Worm (Caenorhabditis elegans) whole organism, L4 larva: ENCODE data around the gene ZK84.1.

Experiments
- D1046.2 ChIP-seq: fragments of 200-800 bp; sonication (Bioruptor generic); IDR thresholded peaks from 2 replicates; pipeline ENCODE4 v1.3.6; 2022; ENCODE audit warnings: missing genetic modification characterization, missing compliant biosample characterization
- F26F4.8 ChIP-seq: fragments of 200-800 bp; sonication (Bioruptor generic); conservative IDR thresholded peaks from 2 replicates; pipeline ENCODE4 v1.3.6; 2022; ENCODE audit warnings: missing genetic modification characterization, missing compliant biosample characterization
- F37D6.2 ChIP-seq: sonication (generic microtip); optimal IDR thresholded peaks from 2 replicates; lab custom pipeline; 2016; ENCODE audit warnings: mild to moderate bottlenecking, missing genetic modification characterization, missing compliant biosample characterization
- F49E8.2 ChIP-seq: sonication (generic microtip); optimal IDR thresholded peaks from 2 replicates; lab custom pipeline; 2016; ENCODE audit warnings: missing compliant biosample characterization, mild to moderate bottlenecking, missing genetic modification characterization, borderline replicate concordance
- Y48G9A.11 ChIP-seq: fragments of 200-800 bp; sonication (Bioruptor generic); IDR thresholded peaks from 2 replicates; pipeline ENCODE4 v1.3.6; 2022; ENCODE audit warnings: missing genetic modification reagents, missing genetic modification characterization, missing compliant biosample characterization
- ZK337.2 ChIP-seq: fragments of 200-800 bp; sonication (Bioruptor generic); IDR thresholded peaks from 2 replicates; pipeline ENCODE4 v1.3.6; 2022; ENCODE audit warnings: missing genetic modification reagents, missing genetic modification characterization, missing compliant biosample characterization
- ZK546.5 ChIP-seq, 2 experiments: sonication (generic microtip); optimal IDR thresholded peaks; 2 replicates each; lab custom pipeline; 2017; ENCODE audit warnings: missing biosample characterization in 2 of 2, missing genetic modification characterization in 2 of 2
- arid-1 ChIP-seq: fragments of 200-800 bp; sonication (Bioruptor generic); conservative IDR thresholded peaks from 2 replicates; pipeline ENCODE4 v1.3.6; 2022; ENCODE audit warnings: missing genetic modification reagents, missing genetic modification characterization, missing compliant biosample characterization
- ceh-20 ChIP-seq: fragments of 200-800 bp; sonication (Bioruptor generic); IDR thresholded peaks from 2 replicates; pipeline ENCODE4 v1.3.6; 2022; ENCODE audit warnings: missing genetic modification reagents, missing genetic modification characterization, missing compliant biosample characterization
- ceh-62 ChIP-seq: sonication (generic microtip); optimal IDR thresholded peaks from 2 replicates; lab custom pipeline; 2017; ENCODE audit warnings: missing biosample characterization, missing genetic modification characterization
- ceh-82 ChIP-seq: sonication (generic microtip); optimal IDR thresholded peaks from 2 replicates; lab custom pipeline; 2017; ENCODE audit warnings: missing biosample characterization, missing genetic modification characterization
- daf-12 ChIP-seq: fragments of 150-350 bp; optimal IDR thresholded peaks from 2 replicates; lab custom pipeline; 2014; ENCODE audit warnings: missing biosample characterization, missing genetic modification reagents, missing genetic modification characterization
- daf-16 ChIP-seq, 3 experiments: sonication (generic microtip); optimal IDR thresholded peaks; 2 replicates each; lab custom pipeline; 2016 to 2017; ENCODE audit warnings: missing genetic modification characterization in 3 of 3, missing genetic modification reagents in 3 of 3, mild to moderate bottlenecking in 2 of 3, missing compliant biosample characterization in 2 of 3, missing biosample characterization in 1 of 3, moderate library complexity in 1 of 3
- dmd-6 ChIP-seq: fragments of 200-800 bp; sonication (Bioruptor generic); IDR thresholded peaks from 2 replicates; pipeline ENCODE4 v1.3.6; 2022; ENCODE audit warnings: missing genetic modification reagents, missing genetic modification characterization, missing compliant biosample characterization
- dmd-8 ChIP-seq: fragments of 200-800 bp; sonication (Bioruptor generic); IDR thresholded peaks from 2 replicates; pipeline ENCODE4 v1.3.6; 2022; ENCODE audit warnings: missing genetic modification characterization, missing compliant biosample characterization
- dmd-9 ChIP-seq: fragments of 200-800 bp; sonication (Bioruptor generic); IDR thresholded peaks from 2 replicates; pipeline ENCODE4 v1.3.6; 2022; ENCODE audit warnings: missing genetic modification reagents, missing genetic modification characterization, missing compliant biosample characterization
- dpl-1 ChIP-seq: fragments of 150-350 bp; optimal IDR thresholded peaks from 2 replicates; lab custom pipeline; 2014; ENCODE audit warnings: missing biosample characterization, missing genetic modification reagents, missing genetic modification characterization
- duxl-1 ChIP-seq: sonication (generic microtip); optimal IDR thresholded peaks from 2 replicates; lab custom pipeline; 2016; ENCODE audit warnings: mild to moderate bottlenecking, missing genetic modification characterization, moderate library complexity, missing compliant biosample characterization; ENCODE audit not compliant: poor library complexity
- dve-1 ChIP-seq: sonication (generic microtip); optimal IDR thresholded peaks from 2 replicates; lab custom pipeline; 2017; ENCODE audit warnings: antibody characterized with exemption, mild to moderate bottlenecking, missing genetic modification characterization, missing compliant biosample characterization; ENCODE audit not compliant: insufficient read depth
- egl-27 ChIP-seq: sonication (generic microtip); optimal IDR thresholded peaks from 3 replicates; lab custom pipeline; 2017; ENCODE audit warnings: missing biosample characterization, missing genetic modification reagents, missing genetic modification characterization
- egl-43 ChIP-seq: fragments of 200-800 bp; sonication (Bioruptor generic); IDR thresholded peaks from 2 replicates; pipeline ENCODE4 v1.3.6; 2022; ENCODE audit warnings: missing genetic modification reagents, missing genetic modification characterization, missing compliant biosample characterization
- hlh-30 ChIP-seq: sonication (generic microtip); optimal IDR thresholded peaks from 2 replicates; lab custom pipeline; 2017; ENCODE audit warnings: antibody characterized with exemption, mild to moderate bottlenecking, missing genetic modification characterization, missing compliant biosample characterization; ENCODE audit not compliant: insufficient read depth
- hmg-1.1 ChIP-seq: fragments of 200-800 bp; sonication (Bioruptor generic); IDR thresholded peaks from 2 replicates; pipeline ENCODE4 v1.3.6; 2022; ENCODE audit warnings: missing genetic modification reagents, missing genetic modification characterization, missing compliant biosample characterization
- lim-7 ChIP-seq: fragments of 200-800 bp; sonication (Bioruptor generic); IDR thresholded peaks from 2 replicates; pipeline ENCODE4 v1.3.6; 2022; ENCODE audit warnings: missing genetic modification characterization, missing compliant biosample characterization
- lin-1 ChIP-seq: fragments of 200-800 bp; sonication (Bioruptor generic); IDR thresholded peaks from 2 replicates; pipeline ENCODE4 v1.3.6; 2022; ENCODE audit warnings: missing genetic modification reagents, missing genetic modification characterization, missing compliant biosample characterization
- lin-15B ChIP-seq: fragments of 150-350 bp; sonication (generic microtip); optimal IDR thresholded peaks from 3 replicates; lab custom pipeline; 2014; ENCODE audit warnings: missing biosample characterization, missing genetic modification characterization
- lin-38 ChIP-seq: fragments of 200-800 bp; sonication (Bioruptor generic); IDR thresholded peaks from 2 replicates; pipeline ENCODE4 v1.3.6; 2022; ENCODE audit warnings: missing genetic modification reagents, missing genetic modification characterization, missing compliant biosample characterization
- lsy-2 ChIP-seq, 2 experiments: fragments of 150-350 bp in 1 of 2; sonication (generic microtip) in 1 of 2; optimal IDR thresholded peaks; 2 replicates each; lab custom pipeline; 2014 to 2017; ENCODE audit warnings: missing biosample characterization in 2 of 2, missing genetic modification characterization in 2 of 2
- madf-5 ChIP-seq, 2 experiments: fragments of 200-800 bp; sonication (Bioruptor generic); IDR thresholded peaks; 2 replicates each; pipeline ENCODE4 v1.3.6; 2022; ENCODE audit warnings: missing compliant biosample characterization in 2 of 2, missing genetic modification characterization in 2 of 2
- madf-9 ChIP-seq: fragments of 200-800 bp; sonication (Bioruptor generic); conservative IDR thresholded peaks from 2 replicates; pipeline ENCODE4 v1.3.6; 2022; ENCODE audit warnings: missing genetic modification reagents, missing genetic modification characterization, missing compliant biosample characterization
- mep-1 ChIP-seq: fragments of 150-350 bp; sonication (generic microtip); optimal IDR thresholded peaks from 3 replicates; lab custom pipeline; 2014; ENCODE audit warnings: missing biosample characterization, missing genetic modification characterization
- mes-2 ChIP-seq: sonication (generic microtip); optimal IDR thresholded peaks from 2 replicates; lab custom pipeline; 2016; ENCODE audit warnings: missing genotype, mild to moderate bottlenecking, missing genetic modification characterization, missing compliant biosample characterization; ENCODE audit not compliant: poor library complexity, severe bottlenecking
- mxl-2 ChIP-seq: fragments of 200-800 bp; sonication (Bioruptor generic); conservative IDR thresholded peaks from 2 replicates; pipeline ENCODE4 v1.3.6; 2022; ENCODE audit warnings: missing genetic modification reagents, missing genetic modification characterization, missing compliant biosample characterization
- nhr-102 ChIP-seq: sonication (generic microtip); optimal IDR thresholded peaks from 2 replicates; lab custom pipeline; 2016; ENCODE audit warnings: mild to moderate bottlenecking, missing genetic modification characterization, moderate library complexity, missing compliant biosample characterization
- nhr-111 ChIP-seq: fragments of 200-800 bp; sonication (Bioruptor generic); optimal IDR thresholded peaks from 2 replicates; lab custom pipeline; 2018; ENCODE audit warnings: mild to moderate bottlenecking, missing genetic modification characterization, missing compliant biosample characterization
- nhr-237 ChIP-seq: sonication (generic microtip); optimal IDR thresholded peaks from 2 replicates; lab custom pipeline; 2017; ENCODE audit warnings: missing biosample characterization, missing genetic modification characterization
- nhr-28 ChIP-seq: fragments of 150-350 bp; optimal IDR thresholded peaks from 2 replicates; lab custom pipeline; 2014; ENCODE audit warnings: missing biosample characterization, missing genetic modification characterization
- nhr-77 ChIP-seq: fragments of 150-350 bp; optimal IDR thresholded peaks from 2 replicates; lab custom pipeline; 2014; ENCODE audit warnings: missing biosample characterization, missing genetic modification characterization
- pqm-1 ChIP-seq: sonication (generic microtip); optimal IDR thresholded peaks from 2 replicates; lab custom pipeline; 2017; ENCODE audit warnings: missing biosample characterization, missing genetic modification characterization
- snpc-1.2 ChIP-seq: fragments of 200-800 bp; sonication (Bioruptor generic); IDR thresholded peaks from 2 replicates; pipeline ENCODE4 v1.3.6; 2022; ENCODE audit warnings: missing genetic modification reagents, missing genetic modification characterization, missing compliant biosample characterization
- snpc-4 ChIP-seq: fragments of 150-350 bp; optimal IDR thresholded peaks from 2 replicates; lab custom pipeline; 2014; ENCODE audit warnings: missing biosample characterization, missing genetic modification characterization
- spr-1 ChIP-seq: sonication (generic microtip); optimal IDR thresholded peaks from 2 replicates; lab custom pipeline; 2016; ENCODE audit warnings: mild to moderate bottlenecking, missing genetic modification characterization, missing compliant biosample characterization
- spr-3 ChIP-seq: fragments of 200-800 bp; sonication (Bioruptor generic); optimal IDR thresholded peaks from 2 replicates; lab custom pipeline; 2018; ENCODE audit warnings: mild to moderate bottlenecking, missing genetic modification characterization, missing compliant biosample characterization
- zip-2 ChIP-seq: fragments of 150-350 bp; optimal IDR thresholded peaks from 2 replicates; lab custom pipeline; 2014; ENCODE audit warnings: missing biosample characterization, missing genetic modification characterization

The ZK84.1 gene

ce11 chrII:6054561-6054960 lies 34.1 kb downstream of the ZK84.1 start:
- TF ChIP-seq arid-1 (GFP tag; lab: Robert Waterston, UW) (0 out of 2 replicates have a peak, but pooled peaks have one; percentile 43), D1046.2 (GFP tag; lab: Robert Waterston, UW) (peak; percentile 67; the same call in 1 of the 2 replicates), madf-5 (GFP tag; IDR thresholded peaks at IDR 0.05; lab: Robert Waterston, UW) (0 out of 4 replicates have a peak, but pooled peaks of 1 of the 2 experiments have one; percentile 26), lin-1 (GFP tag; lab: Robert Waterston, UW) (0 out of 2 replicates have a peak, but pooled peaks have one; percentile 23), snpc-1.2 (peak; percentile 65; the same call in 1 of the 2 replicates), egl-43 (GFP tag; lab: Robert Waterston, UW) (0 out of 2 replicates have a peak, but pooled peaks have one; percentile 15), lim-7 (0 out of 2 replicates have a peak, but pooled peaks have one; percentile 58), dmd-8 (0 out of 2 replicates have a peak, but pooled peaks have one; percentile 63), Y48G9A.11 (GFP tag; lab: Robert Waterston, UW) (peak; percentile 49; the same call in 1 of the 2 replicates), lin-38 (GFP tag; lab: Robert Waterston, UW) (peak; percentile 65), F26F4.8 (GFP tag; lab: Robert Waterston, UW) (0 out of 2 replicates have a peak, but pooled peaks have one; percentile 31)

- TF ChIP-seq dmd-6 (no peak), arid-1 (GFP tag; lab: Robert Waterston, UW) (no peak), daf-12 (tag; lab: Kevin White, UChicago) (no peak), dmd-9 (GFP tag; lab: Robert Waterston, UW) (no peak), lim-7 (no peak), nhr-28 (tag; lab: Kevin White, UChicago) (peak; percentile 76), daf-16 (GFP tag; optimal IDR thresholded peaks at IDR 0.05; lab: Kevin White, UChicago) (no peak), daf-16 (tag; optimal IDR thresholded peaks at IDR 0.05; lab: Kevin White, UChicago) (peak; percentile 4), ceh-20 (GFP tag; lab: Robert Waterston, UW) (no peak), nhr-111 (no peak), hlh-30 (tag; lab: Kevin White, UChicago) (peak; percentile 30), F49E8.2 (tag; lab: Kevin White, UChicago) (no peak), dve-1 (tag; lab: Kevin White, UChicago) (peak; percentile 18), mep-1 (no peak), mxl-2 (GFP tag; lab: Robert Waterston, UW) (no peak), egl-27 (no peak), zip-2 (tag; lab: Kevin White, UChicago) (no peak), snpc-4 (no peak), pqm-1 (tag; lab: Kevin White, UChicago) (peak; percentile 72), ZK337.2 (no peak), dpl-1 (peak; percentile 51), nhr-237 (tag; lab: Kevin White, UChicago) (no peak), nhr-102 (tag; lab: Kevin White, UChicago) (no peak), ceh-62 (tag; lab: Kevin White, UChicago) (no peak), lsy-2 (tag; optimal IDR thresholded peaks at IDR 0.05; lab: Kevin White, UChicago) (peak in 1 of 2 experiments; percentile 55), spr-3 (GFP tag; lab: Kevin White, UChicago) (no peak), mes-2 (tag; lab: Kevin White, UChicago) (peak; percentile 70), nhr-77 (tag; lab: Kevin White, UChicago) (no peak), ZK546.5 (tag; optimal IDR thresholded peaks at IDR 0.05; lab: Kevin White, UChicago) (no peak), lin-38 (GFP tag; lab: Robert Waterston, UW) (0 out of 2 replicates have a peak, but pooled peaks have one; percentile 26), lin-15B (tag; lab: Kevin White, UChicago) (no peak), madf-9 (GFP tag; lab: Robert Waterston, UW) (no peak), F37D6.2 (no peak), ceh-82 (tag; lab: Kevin White, UChicago) (no peak), duxl-1 (tag; lab: Kevin White, UChicago) (no peak), spr-1 (no peak), hmg-1.1 (GFP tag; lab: Robert Waterston, UW) (no peak)
Observed at ce11 chrII:6055927-6056326, 35.5 kb downstream of the ZK84.1 start, which contains the start of gene R12C12.7. R12C12.7 (minus strand) TSS chrII:6055985.
